Fruit fly (Drosophila melanogaster) whole organism, wandering third instar larva: ENCODE results near the gene vret.

Experiments used
- Dif ChIP-seq: fragments of 200-275, 200-300 bp; sonication (Bioruptor generic); optimal IDR thresholded peaks from 2 replicates; lab custom pipeline; 2018; ENCODE audit warnings: missing biosample characterization, missing genetic modification characterization; ENCODE audit not compliant: partially characterized antibody
- GATAd ChIP-seq: sonication (Bioruptor generic); optimal IDR thresholded peaks from 2 replicates; lab custom pipeline; 2016; ENCODE audit warnings: missing biosample characterization, missing genetic modification characterization
- Hr78 ChIP-seq: fragments of >200 bp; optimal IDR thresholded peaks from 2 replicates; lab custom pipeline; 2017; ENCODE audit warnings: missing biosample characterization, missing genetic modification characterization
- Mio ChIP-seq: sonication (Bioruptor generic); optimal IDR thresholded peaks from 2 replicates; lab custom pipeline; 2016; ENCODE audit warnings: missing biosample characterization, missing genetic modification characterization
- ey ChIP-seq: fragments of 200-800 bp; sonication (Bioruptor generic); optimal IDR thresholded peaks from 2 replicates; lab custom pipeline; 2016; ENCODE audit warnings: missing biosample characterization, missing genetic modification characterization
- foxo ChIP-seq, 2 experiments: fragments of 200-800 bp; sonication (Bioruptor generic); optimal IDR thresholded peaks; 2 replicates in 1 of 2; 3 replicates in 1 of 2; lab custom pipeline; 2016 to 2017; ENCODE audit warnings: missing biosample characterization in 2 of 2, missing genetic modification characterization in 2 of 2
- h ChIP-seq: fragments of 200-800 bp; sonication (Bioruptor generic); optimal IDR thresholded peaks from 3 replicates; lab custom pipeline; 2016; ENCODE audit warnings: missing biosample characterization, mild to moderate bottlenecking, missing genetic modification characterization
- lola ChIP-seq: fragments of >200 bp; optimal IDR thresholded peaks from 2 replicates; lab custom pipeline; 2017; ENCODE audit warnings: missing biosample characterization, missing genetic modification characterization
- pan ChIP-seq: fragments of >200 bp; optimal IDR thresholded peaks from 2 replicates; lab custom pipeline; 2017
- psq ChIP-seq: fragments of 200-800 bp; sonication (Bioruptor generic); optimal IDR thresholded peaks from 3 replicates; lab custom pipeline; 2017; ENCODE audit warnings: missing biosample characterization, mild to moderate bottlenecking, missing genetic modification characterization, moderate library complexity

- TF ChIP-seq ey (GFP tag; lab: Kevin White, UChicago) (no peak), h (no peak), Hr78 (no peak), lola (GFP tag; lab: Kevin White, UChicago) (no peak), pan (lab: Kevin White, UChicago) (no peak), Dif (GFP tag; lab: Kevin White, UChicago) (no peak), Mio (GFP tag; lab: Kevin White, UChicago) (no peak), psq (no peak), GATAd (no peak), foxo (GFP tag; optimal IDR thresholded peaks at IDR 0.05; lab: Kevin White, UChicago) (no peak)
These were observed 43.7 kb upstream of the vret start for dm6 chr3R:22789106-22789505.
